Fruit fly (Drosophila melanogaster): ENCODE measurements around the gene CG14926.

CG14926 gene

dm6 chr2L:11322115-11322514, 21.0 kb downstream of the CG14926 start:
- TF ChIP-seq CG8924 (tag; optimal IDR thresholded peaks at IDR 0.05), result no peak
- TF ChIP-seq trem (tag; optimal IDR thresholded peaks at IDR 0.05), result peak; percentile 5
- TF ChIP-seq Oli (tag; optimal IDR thresholded peaks at IDR 0.05), result peak; percentile 13
- TF ChIP-seq Blimp-1 (GFP tag; optimal IDR thresholded peaks at IDR 0.05), result peak; percentile 7
- no peak for TF ChIP-seq esg (GFP tag; conservative IDR thresholded peaks at IDR 0.05)
- peak; percentile 22 for TF ChIP-seq CG9727 (GFP tag; optimal IDR thresholded peaks at IDR 0.05)
- peak in 1 of 3 experiments; percentile 5 for TF ChIP-seq lola (GFP tag; optimal IDR thresholded peaks at IDR 0.05)
- TF ChIP-seq CrebB (tag; optimal IDR thresholded peaks at IDR 0.05), result no peak
- no peak for TF ChIP-seq ewg (GFP tag; optimal IDR thresholded peaks at IDR 0.05)
- TF ChIP-seq CG18262 (tag; optimal IDR thresholded peaks at IDR 0.05), result peak; percentile 6
- peak; percentile 0 for TF ChIP-seq gsb-n (tag; optimal IDR thresholded peaks at IDR 0.05)
- peak; percentile 19 for TF ChIP-seq nmo (GFP tag; optimal IDR thresholded peaks at IDR 0.05)
- peak; percentile 14 for TF ChIP-seq tio (GFP tag; optimal IDR thresholded peaks at IDR 0.05)
- no peak for TF ChIP-seq CG12104 (GFP tag; optimal IDR thresholded peaks at IDR 0.05)
- peak; percentile 38 for TF ChIP-seq zen (tag; optimal IDR thresholded peaks at IDR 0.05)
- TF ChIP-seq prd (optimal IDR thresholded peaks at IDR 0.05), result no peak
- TF ChIP-seq prd (GFP tag; IDR thresholded peaks at IDR 0.05), result peak; percentile 57; the same call in 2 of the 3 replicates
- peak; percentile 39; the same call in 1 of the 3 replicates for TF ChIP-seq zfh1 (GFP tag; IDR thresholded peaks at IDR 0.05)
- peak in 1 of 2 experiments; percentile 23 for TF ChIP-seq bsh (GFP tag; optimal IDR thresholded peaks at IDR 0.05)
- TF ChIP-seq CG10979 (tag; optimal IDR thresholded peaks at IDR 0.05), result peak; percentile 18
- TF ChIP-seq dmrt11E (tag; optimal IDR thresholded peaks at IDR 0.05), result peak; percentile 53
- peak; percentile 51 for TF ChIP-seq gem (tag; optimal IDR thresholded peaks at IDR 0.05)
- TF ChIP-seq unpg (GFP tag; optimal IDR thresholded peaks at IDR 0.05), result peak; percentile 4
- TF ChIP-seq CG2712 (tag; optimal IDR thresholded peaks at IDR 0.05), result peak; percentile 42
- TF ChIP-seq sr (GFP tag; IDR thresholded peaks at IDR 0.05), result no peak
- TF ChIP-seq Xrp1 (GFP tag; IDR thresholded peaks at IDR 0.05), result peak; percentile 49; the same call in 1 of the 2 replicates
- peak; percentile 20 for TF ChIP-seq CG14710 (tag; optimal IDR thresholded peaks at IDR 0.05)
- peak; percentile 20 for TF ChIP-seq phol (tag; optimal IDR thresholded peaks at IDR 0.05)
- 0 out of 3 replicates have a peak, but pooled peaks have one; percentile 6 for TF ChIP-seq row (GFP tag; IDR thresholded peaks at IDR 0.05)
- no peak for TF ChIP-seq Hey (tag; optimal IDR thresholded peaks at IDR 0.05)

dm6 chr2L:11319221-11319620, 23.9 kb downstream of the CG14926 start:
- TF ChIP-seq tgo (GFP tag; IDR thresholded peaks at IDR 0.05) (no peak), gem (tag; optimal IDR thresholded peaks at IDR 0.05) (peak; percentile 6)

- peak; percentile 83 for TF ChIP-seq CTCF (GFP tag; optimal IDR thresholded peaks at IDR 0.05)
- 0 out of 3 replicates have a peak, but pooled peaks have one; percentile 13 for TF ChIP-seq CG2199 (GFP tag; IDR thresholded peaks at IDR 0.05)
- no peak for TF ChIP-seq fd96Cb (tag; optimal IDR thresholded peaks at IDR 0.05)
- no peak for TF ChIP-seq CG11085 (GFP tag; IDR thresholded peaks at IDR 0.05)
- no peak for TF ChIP-seq pho (GFP tag; optimal IDR thresholded peaks at IDR 0.05)
- peak; percentile 55 for TF ChIP-seq CG10979 (tag; optimal IDR thresholded peaks at IDR 0.05)
- peak; percentile 43; the same call in 1 of the 2 replicates for TF ChIP-seq vvl (GFP tag; IDR thresholded peaks at IDR 0.05)
These were observed 24.7 kb downstream of the CG14926 start for dm6 chr2L:11318464-11318863.
